Fruit fly (Drosophila melanogaster) whole organism, adult: ENCODE measurements around the gene unk.

Experiments used
- CG11617 ChIP-seq: fragments of 200-800 bp; sonication (Bioruptor generic); optimal IDR thresholded peaks from 2 replicates; lab custom pipeline; 2017; ENCODE audit warnings: mild to moderate bottlenecking, missing biosample characterization, missing genetic modification reagents, missing genetic modification characterization
- CG12768 ChIP-seq: fragments of 200-800 bp; sonication (Bioruptor generic); optimal IDR thresholded peaks from 2 replicates; lab custom pipeline; 2017; ENCODE audit warnings: missing biosample characterization, missing genetic modification characterization, mild to moderate bottlenecking, moderate library complexity, missing genetic modification reagents
- CG1620 ChIP-seq: fragments of 200-800 bp; sonication (Bioruptor generic); optimal IDR thresholded peaks from 2 replicates; lab custom pipeline; 2016; ENCODE audit warnings: missing biosample characterization, missing genetic modification characterization
- CG5204 ChIP-seq: fragments of 200-800 bp; sonication (Bioruptor generic); optimal IDR thresholded peaks from 2 replicates; lab custom pipeline; 2016; ENCODE audit warnings: missing biosample characterization, missing genetic modification characterization
- CG7101 ChIP-seq: fragments of 200-800 bp; sonication (Bioruptor generic); optimal IDR thresholded peaks from 2 replicates; lab custom pipeline; 2018; ENCODE audit warnings: missing biosample characterization, mild to moderate bottlenecking, missing genetic modification characterization, moderate library complexity
- Clk ChIP-seq: fragments of 200-800 bp; sonication (Bioruptor generic); optimal IDR thresholded peaks from 2 replicates; lab custom pipeline; 2017; ENCODE audit warnings: missing biosample characterization, missing genetic modification characterization
- Hr96 ChIP-seq: fragments of 200-800 bp; sonication (Bioruptor generic); optimal IDR thresholded peaks from 2 replicates; lab custom pipeline; 2016; ENCODE audit warnings: missing biosample characterization, missing genetic modification characterization
- kay ChIP-seq: fragments of 200-800 bp; sonication (Bioruptor generic); peaks from one replicate; lab custom pipeline; 2016; ENCODE audit warnings: missing biosample characterization, missing genetic modification characterization, borderline replicate concordance
- tj ChIP-seq: fragments of 200-800 bp; sonication (Bioruptor generic); optimal IDR thresholded peaks from 3 replicates; lab custom pipeline; 2017; ENCODE audit warnings: missing biosample characterization, mild to moderate bottlenecking, missing genetic modification characterization, moderate library complexity

- TF ChIP-seq Clk (GFP tag; lab: Kevin White, UChicago) (no peak), CG1620 (GFP tag; lab: Kevin White, UChicago) (no peak), Hr96 (GFP tag; lab: Kevin White, UChicago) (no peak), CG12768 (GFP tag; lab: Kevin White, UChicago) (no peak), CG7101 (tag; lab: Kevin White, UChicago) (no peak), CG5204 (GFP tag; lab: Kevin White, UChicago) (no peak), tj (GFP tag; lab: Kevin White, UChicago) (no peak), CG11617 (GFP tag; lab: Kevin White, UChicago) (peak; percentile 28), kay (GFP tag; lab: Kevin White, UChicago) (no peak)
Observed at dm6 chr3R:23126241-23127022, 31.2 kb downstream of the unk start, which contains the start of gene CG31365.
